Worm (Caenorhabditis elegans) whole organism, mixed stage, embryonic: ENCODE data around the gene sna-3.

Source experiments
- cnd-1 ChIP-seq: fragments of 200-800 bp; sonication (Bioruptor generic); optimal IDR thresholded peaks from 2 replicates; lab custom pipeline; 2018; ENCODE audit warnings: mild to moderate bottlenecking, missing genetic modification characterization, missing compliant biosample characterization
- elt-3 ChIP-seq: fragments of 150-350 bp; optimal IDR thresholded peaks from 2 replicates; lab custom pipeline; 2014; ENCODE audit warnings: missing biosample characterization, missing genetic modification characterization
- flh-1 ChIP-seq: fragments of 200-800 bp; sonication (Bioruptor generic); optimal IDR thresholded peaks from 2 replicates; lab custom pipeline; 2018; ENCODE audit warnings: mild to moderate bottlenecking, missing genetic modification characterization, moderate library complexity, missing compliant biosample characterization
- lin-13 ChIP-seq: fragments of 150-350 bp; optimal IDR thresholded peaks from 2 replicates; lab custom pipeline; 2014; ENCODE audit warnings: missing biosample characterization, missing genetic modification characterization
- lsy-2 ChIP-seq: fragments of 150-350 bp; optimal IDR thresholded peaks from 2 replicates; lab custom pipeline; 2014; ENCODE audit warnings: missing biosample characterization, missing genetic modification characterization
- mep-1 ChIP-seq: fragments of 150-350 bp; optimal IDR thresholded peaks from 2 replicates; lab custom pipeline; 2017; ENCODE audit warnings: missing biosample characterization, missing genetic modification reagents, missing genetic modification characterization, inconsistent platforms
- nhr-76 ChIP-seq: sonication (generic microtip); optimal IDR thresholded peaks from 2 replicates; lab custom pipeline; 2017; ENCODE audit warnings: missing biosample characterization, missing genetic modification characterization
- unc-120 ChIP-seq: sonication (generic microtip); optimal IDR thresholded peaks from 2 replicates; lab custom pipeline; 2017; ENCODE audit warnings: missing genetic modification characterization, missing compliant biosample characterization; ENCODE audit not compliant: poor library complexity, severe bottlenecking
- ztf-11 ChIP-seq: fragments of 150-350 bp; optimal IDR thresholded peaks from 2 replicates; lab custom pipeline; 2014; ENCODE audit warnings: missing biosample characterization, missing genetic modification characterization

ce11 chrIII:6215476-6215875 lies 9.5 kb upstream of the sna-3 start, which contains the start of gene C23G10.11:
- TF ChIP-seq lsy-2 (tag; lab: Kevin White, UChicago): no peak
- TF ChIP-seq ztf-11 (tag; lab: Kevin White, UChicago): no peak
- TF ChIP-seq cnd-1 (tag; lab: Kevin White, UChicago): no peak
- TF ChIP-seq nhr-76 (tag; lab: Kevin White, UChicago): no peak
- TF ChIP-seq lin-13: no peak
- no peak for TF ChIP-seq mep-1 (tag; lab: Kevin White, UChicago)
- TF ChIP-seq unc-120: no peak
- no peak for TF ChIP-seq elt-3
- no peak for TF ChIP-seq flh-1 (GFP tag; lab: Kevin White, UChicago)
